Worm (Caenorhabditis elegans): ENCODE data around the gene chts-1.

The chts-1 gene

ce11 chrX:7495491-7495890 is 24.0 kb downstream of the chts-1 start, which contains the start of gene try-14:
try-14 (minus strand) TSS chrX:7495591.
- TF ChIP-seq aly-2 (tag; optimal IDR thresholded peaks at IDR 0.05) (no peak), ztf-4 (tag; optimal IDR thresholded peaks at IDR 0.05) (no peak), sma-3 (GFP tag; optimal IDR thresholded peaks at IDR 0.05) (no peak), nhr-237 (tag; optimal IDR thresholded peaks at IDR 0.05) (no peak), snpc-4 (tag; optimal IDR thresholded peaks at IDR 0.05) (no peak), ztf-1 (GFP tag; conservative IDR thresholded peaks at IDR 0.05) (no peak), unc-55 (GFP tag; optimal IDR thresholded peaks at IDR 0.05) (no peak)

DNA sequence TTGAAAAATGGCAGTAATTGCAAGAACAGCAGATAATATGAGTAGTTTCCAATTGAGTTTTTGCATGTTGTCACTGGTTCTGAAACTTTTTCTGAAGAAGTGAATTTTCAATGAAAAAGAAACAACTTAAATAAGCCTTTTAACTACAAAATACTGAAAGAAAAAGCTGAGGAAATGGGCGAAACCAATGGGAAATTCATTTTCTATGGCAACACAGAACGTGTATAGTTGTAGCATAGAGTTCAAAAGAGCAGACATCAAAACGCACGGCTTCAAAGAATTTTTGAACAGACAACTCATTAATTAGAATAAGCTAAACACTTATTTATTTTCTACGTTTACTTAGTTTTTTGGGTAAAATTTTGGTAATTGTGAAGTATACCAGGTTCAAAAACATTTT is 26.4 kb downstream of the chts-1 start, which contains the start of gene F48E3.2:
Gene F48E3.2 (minus strand): TSS at position 101 of the 400 bp plus-strand sequence.
- no peak for TF ChIP-seq ztf-11 (tag; optimal IDR thresholded peaks at IDR 0.05)
- TF ChIP-seq lin-13 (GFP tag; optimal IDR thresholded peaks at IDR 0.05): no peak
- TF ChIP-seq nhr-12 (tag; optimal IDR thresholded peaks at IDR 0.05): no peak
- TF ChIP-seq ama-1 (optimal IDR thresholded peaks at IDR 0.05): no peak
- no peak for TF ChIP-seq C34F6.9 (tag; optimal IDR thresholded peaks at IDR 0.05)
- no peak for TF ChIP-seq nhr-21 (tag; optimal IDR thresholded peaks at IDR 0.05)
- TF ChIP-seq blmp-1 (tag; optimal IDR thresholded peaks at IDR 0.05; ENCODE audit: insufficient read depth): no peak
- no peak for TF ChIP-seq sem-4 (tag; optimal IDR thresholded peaks at IDR 0.05)
- TF ChIP-seq mbf-1 (tag; optimal IDR thresholded peaks at IDR 0.05): no peak
- no peak for TF ChIP-seq R02D3.7 (tag; optimal IDR thresholded peaks at IDR 0.05)
- no peak for TF ChIP-seq lin-11 (tag; optimal IDR thresholded peaks at IDR 0.05)

- TF ChIP-seq nhr-77 (tag; optimal IDR thresholded peaks at IDR 0.05) (no peak), snpc-4 (tag; optimal IDR thresholded peaks at IDR 0.05) (no peak), R02D3.7 (tag; optimal IDR thresholded peaks at IDR 0.05) (no peak), ztf-1 (GFP tag; conservative IDR thresholded peaks at IDR 0.05) (no peak), sma-3 (GFP tag; optimal IDR thresholded peaks at IDR 0.05) (no peak), ztf-11 (tag; optimal IDR thresholded peaks at IDR 0.05) (no peak), alr-1 (tag; optimal IDR thresholded peaks at IDR 0.05) (no peak), elt-3 (tag; optimal IDR thresholded peaks at IDR 0.05) (no peak), unc-39 (tag; optimal IDR thresholded peaks at IDR 0.05) (no peak)
These were observed 27.9 kb downstream of the chts-1 start for ce11 chrX:7491521-7491920.

DNA sequence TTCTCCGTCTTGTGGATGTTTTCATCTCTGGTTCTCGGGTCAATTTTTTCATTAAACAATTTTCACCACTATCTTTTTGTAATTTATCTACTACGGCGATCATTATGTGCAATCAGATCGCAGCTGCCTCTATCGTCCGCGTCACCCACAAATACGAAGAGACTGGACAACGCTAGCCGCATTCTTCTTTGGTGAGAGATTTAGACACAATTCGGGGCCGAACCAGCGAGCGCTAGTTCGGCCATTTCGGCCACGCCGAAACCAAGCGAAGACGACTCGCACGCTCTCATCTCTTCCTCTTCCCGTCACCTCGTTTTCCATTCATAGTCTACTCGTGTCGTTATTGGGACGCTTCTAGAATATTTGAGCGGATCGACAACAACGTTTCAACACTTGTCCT is 33.7 kb downstream of the chts-1 start, which contains the start of gene gly-12:
Gene gly-12 (plus strand): TSS at position 117 of the 400 bp plus-strand sequence.
- TF ChIP-seq nhr-12 (tag; optimal IDR thresholded peaks at IDR 0.05): no peak
- no peak for TF ChIP-seq peb-1 (tag; optimal IDR thresholded peaks at IDR 0.05)
- peak; percentile 61 for TF ChIP-seq unc-55 (GFP tag; optimal IDR thresholded peaks at IDR 0.05)
- TF ChIP-seq aly-2 (tag; optimal IDR thresholded peaks at IDR 0.05): no peak
- TF ChIP-seq elt-1 (tag; optimal IDR thresholded peaks at IDR 0.05): peak; percentile 46
- no peak for TF ChIP-seq gmeb-1 (tag; optimal IDR thresholded peaks at IDR 0.05)
- TF ChIP-seq lin-11 (tag; optimal IDR thresholded peaks at IDR 0.05): no peak
- TF ChIP-seq nhr-129 (tag; optimal IDR thresholded peaks at IDR 0.05): peak; percentile 43
- TF ChIP-seq Y55F3AM.14 (GFP tag; optimal IDR thresholded peaks at IDR 0.05): no peak
- TF ChIP-seq mbf-1 (tag; optimal IDR thresholded peaks at IDR 0.05): no peak
- no peak for TF ChIP-seq nhr-237 (tag; optimal IDR thresholded peaks at IDR 0.05)
- no peak for TF ChIP-seq snpc-4 (tag; optimal IDR thresholded peaks at IDR 0.05)
- TF ChIP-seq sma-9 (GFP tag; optimal IDR thresholded peaks at IDR 0.05): peak; percentile 62
- no peak for TF ChIP-seq sma-9 (tag; optimal IDR thresholded peaks at IDR 0.05)
- no peak for TF ChIP-seq ZK546.5 (tag; optimal IDR thresholded peaks at IDR 0.05)
- TF ChIP-seq nhr-10 (tag; optimal IDR thresholded peaks at IDR 0.05): no peak
- no peak for TF ChIP-seq F13H6.1 (tag; optimal IDR thresholded peaks at IDR 0.05)
- TF ChIP-seq sma-3 (GFP tag; optimal IDR thresholded peaks at IDR 0.05): peak; percentile 3
- TF ChIP-seq unc-62 (GFP tag; optimal IDR thresholded peaks at IDR 0.05): no peak
- peak; percentile 16 for TF ChIP-seq crh-2 (tag; optimal IDR thresholded peaks at IDR 0.05)
- TF ChIP-seq sem-4 (tag; optimal IDR thresholded peaks at IDR 0.05): no peak
- no peak for TF ChIP-seq nhr-11 (tag; optimal IDR thresholded peaks at IDR 0.05)
- no peak for TF ChIP-seq egl-27 (tag; optimal IDR thresholded peaks at IDR 0.05)
- TF ChIP-seq zag-1 (tag; optimal IDR thresholded peaks at IDR 0.05): no peak
- TF ChIP-seq ztf-1 (GFP tag; conservative IDR thresholded peaks at IDR 0.05): no peak
- TF ChIP-seq fos-1 (tag; optimal IDR thresholded peaks at IDR 0.05): peak; percentile 8
- TF ChIP-seq ama-1 (optimal IDR thresholded peaks at IDR 0.05): no peak
- no peak for TF ChIP-seq nhr-6 (tag; optimal IDR thresholded peaks at IDR 0.05)
- no peak for TF ChIP-seq nhr-23 (tag; optimal IDR thresholded peaks at IDR 0.05)
- TF ChIP-seq nhr-77 (tag; optimal IDR thresholded peaks at IDR 0.05): no peak
- peak; percentile 56 for TF ChIP-seq ceh-16 (tag; optimal IDR thresholded peaks at IDR 0.05)
- no peak for TF ChIP-seq nhr-25 (tag; optimal IDR thresholded peaks at IDR 0.05)
- no peak for TF ChIP-seq R02D3.7 (tag; optimal IDR thresholded peaks at IDR 0.05)
- TF ChIP-seq ztf-11 (tag; optimal IDR thresholded peaks at IDR 0.05): no peak
- TF ChIP-seq ceh-82 (tag; optimal IDR thresholded peaks at IDR 0.05): no peak
- TF ChIP-seq dmd-4 (tag; optimal IDR thresholded peaks at IDR 0.05): no peak
- no peak for TF ChIP-seq lin-13 (GFP tag; optimal IDR thresholded peaks at IDR 0.05)
- peak in 1 of 2 experiments; percentile 30 for TF ChIP-seq mdl-1 (tag; optimal IDR thresholded peaks at IDR 0.05)
- TF ChIP-seq elt-3 (tag; optimal IDR thresholded peaks at IDR 0.05): no peak
- peak in 1 of 2 experiments; percentile 40 for TF ChIP-seq lsy-2 (tag; optimal IDR thresholded peaks at IDR 0.05)
- peak; percentile 27 for TF ChIP-seq mab-5 (tag; optimal IDR thresholded peaks at IDR 0.05)
- TF ChIP-seq blmp-1 (tag; optimal IDR thresholded peaks at IDR 0.05; ENCODE audit: insufficient read depth): no peak
